Worm (Caenorhabditis elegans) whole organism, mixed stage, embryonic: Measurements from ENCODE around the gene egg-2.

Source experiments
- blmp-1 ChIP-seq: fragments of 150-350 bp; optimal IDR thresholded peaks from 2 replicates; lab custom pipeline; 2014; ENCODE audit warnings: missing biosample characterization, missing genetic modification characterization
- cnd-1 ChIP-seq: fragments of 200-800 bp; sonication (Bioruptor generic); optimal IDR thresholded peaks from 2 replicates; lab custom pipeline; 2018; ENCODE audit warnings: mild to moderate bottlenecking, missing genetic modification characterization, missing compliant biosample characterization
- drap-1 ChIP-seq: fragments of 200-800 bp; sonication (Bioruptor generic); optimal IDR thresholded peaks from 3 replicates; lab custom pipeline; 2018; ENCODE audit warnings: mild to moderate bottlenecking, missing genetic modification characterization, missing compliant biosample characterization
- elt-1 ChIP-seq: sonication (generic microtip); optimal IDR thresholded peaks from 2 replicates; lab custom pipeline; 2017; ENCODE audit warnings: missing genetic modification characterization, mild to moderate bottlenecking, missing compliant biosample characterization, antibody characterized with exemption, moderate library complexity, borderline replicate concordance; ENCODE audit not compliant: insufficient read depth
- lsy-2 ChIP-seq: fragments of 150-350 bp; optimal IDR thresholded peaks from 2 replicates; lab custom pipeline; 2014; ENCODE audit warnings: missing biosample characterization, missing genetic modification characterization
- mab-5 ChIP-seq: fragments of 150-350 bp; optimal IDR thresholded peaks from 2 replicates; lab custom pipeline; 2014; ENCODE audit warnings: missing biosample characterization, missing genetic modification characterization
- mep-1 ChIP-seq: fragments of 150-350 bp; optimal IDR thresholded peaks from 2 replicates; lab custom pipeline; 2017; ENCODE audit warnings: missing biosample characterization, missing genetic modification reagents, missing genetic modification characterization, inconsistent platforms
- nhr-12 ChIP-seq: fragments of 150-350 bp; optimal IDR thresholded peaks from 2 replicates; lab custom pipeline; 2014; ENCODE audit warnings: missing biosample characterization, missing genetic modification characterization
- nhr-237 ChIP-seq: fragments of 150-350 bp; optimal IDR thresholded peaks from 2 replicates; lab custom pipeline; 2014; ENCODE audit warnings: missing biosample characterization, missing genetic modification characterization
- nhr-76 ChIP-seq: sonication (generic microtip); optimal IDR thresholded peaks from 2 replicates; lab custom pipeline; 2017; ENCODE audit warnings: missing biosample characterization, missing genetic modification characterization
- snpc-4 ChIP-seq: fragments of 150-350 bp; optimal IDR thresholded peaks from 2 replicates; lab custom pipeline; 2014; ENCODE audit warnings: missing biosample characterization, missing genetic modification characterization
- unc-120 ChIP-seq: sonication (generic microtip); optimal IDR thresholded peaks from 2 replicates; lab custom pipeline; 2017; ENCODE audit warnings: missing genetic modification characterization, missing compliant biosample characterization; ENCODE audit not compliant: poor library complexity, severe bottlenecking
- unc-39 ChIP-seq: fragments of 150-350 bp; optimal IDR thresholded peaks from 2 replicates; lab custom pipeline; 2014; ENCODE audit warnings: missing biosample characterization, missing genetic modification characterization

ce11 chrIII:7073801-7074386 is 13.5 kb upstream of the egg-2 start, which contains the start of gene ZK418.5:
- TF ChIP-seq nhr-12 (tag; lab: Kevin White, UChicago) (no peak), cnd-1 (tag; lab: Kevin White, UChicago) (no peak), lsy-2 (peak; percentile 48), unc-120 (tag; lab: Kevin White, UChicago) (no peak), mab-5 (tag; lab: Kevin White, UChicago) (no peak), nhr-76 (tag; lab: Kevin White, UChicago) (no peak), blmp-1 (tag; lab: Kevin White, UChicago) (no peak), elt-1 (no peak), unc-39 (no peak), drap-1 (GFP tag; lab: Kevin White, UChicago) (no peak), snpc-4 (no peak), mep-1 (peak; percentile 32), nhr-237 (tag; lab: Kevin White, UChicago) (no peak)
